Fruit fly (Drosophila melanogaster): ENCODE results near the gene Nadsyn.

DNA sequence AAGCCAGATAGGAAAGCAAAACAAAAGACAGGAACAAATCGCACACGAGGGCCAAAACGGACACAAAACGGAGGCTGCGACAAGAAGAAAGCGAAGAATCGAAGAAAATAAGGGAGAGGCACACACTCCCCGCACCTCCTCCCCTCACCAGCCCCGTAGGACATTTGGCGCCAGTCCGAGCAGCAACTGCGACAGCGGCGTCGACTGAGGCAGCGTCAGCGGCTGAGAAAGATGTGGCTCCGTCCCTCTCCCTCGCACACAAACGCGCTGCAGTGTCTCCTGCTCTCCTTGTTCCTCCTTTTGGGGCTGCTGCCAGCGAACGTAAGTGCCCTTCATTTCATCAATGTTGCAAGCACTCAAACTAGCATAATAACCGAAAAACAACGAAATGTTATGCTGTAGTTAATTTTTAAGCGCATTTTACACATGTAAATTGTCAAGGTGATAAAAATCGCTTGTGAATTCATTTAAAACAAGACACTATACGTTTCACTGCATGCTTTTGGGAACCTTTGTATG lies 47.7 kb downstream of the Nadsyn start:
- TF ChIP-seq Blimp-1 (GFP tag; optimal IDR thresholded peaks at IDR 0.05), result no peak
- no peak for TF ChIP-seq CG8319 (GFP tag; optimal IDR thresholded peaks at IDR 0.05)
- no peak for TF ChIP-seq Hr39 (GFP tag; optimal IDR thresholded peaks at IDR 0.05)
- no peak for TF ChIP-seq CG15336 (GFP tag; IDR thresholded peaks at IDR 0.05)
- no peak for TF ChIP-seq fd59A (GFP tag; optimal IDR thresholded peaks at IDR 0.05)
- TF ChIP-seq achi (GFP tag; optimal IDR thresholded peaks at IDR 0.05), result no peak
- no peak for TF ChIP-seq CG11762 (GFP tag; optimal IDR thresholded peaks at IDR 0.05; ENCODE audit: insufficient read depth)
- TF ChIP-seq eg (GFP tag; IDR thresholded peaks at IDR 0.05), result no peak
- no peak for TF ChIP-seq CG11902 (GFP tag; optimal IDR thresholded peaks at IDR 0.05)
- TF ChIP-seq vri (GFP tag; optimal IDR thresholded peaks at IDR 0.05), result no peak
- no peak for TF ChIP-seq acj6 (GFP tag; optimal IDR thresholded peaks at IDR 0.05)
- no peak for TF ChIP-seq fkh (GFP tag; optimal IDR thresholded peaks at IDR 0.05)
- TF ChIP-seq CG3919 (GFP tag; optimal IDR thresholded peaks at IDR 0.05), result no peak
- TF ChIP-seq OdsH (GFP tag; optimal IDR thresholded peaks at IDR 0.05), result no peak

Data from whole organism, prepupa.